Worm (Caenorhabditis elegans) whole organism, early embryonic: ENCODE measurements around the gene R04B5.5.

ENCODE experiments used
- F13C5.2 ChIP-seq: sonication (generic microtip); optimal IDR thresholded peaks from 2 replicates; lab custom pipeline; 2017; ENCODE audit warnings: mild to moderate bottlenecking, missing genetic modification characterization, inconsistent platforms, missing compliant biosample characterization
- ama-1 ChIP-seq: fragments of 150-350 bp; optimal IDR thresholded peaks from 2 replicates; lab custom pipeline; 2014
- ets-7 ChIP-seq: sonication (generic microtip); optimal IDR thresholded peaks from 2 replicates; lab custom pipeline; 2016; ENCODE audit warnings: missing genotype, missing genetic modification characterization, missing compliant biosample characterization
- flt-1 ChIP-seq: fragments of 200-800 bp; sonication (Bioruptor generic); IDR thresholded peaks from 2 replicates; pipeline ENCODE4 v1.3.6; 2022; ENCODE audit warnings: missing genetic modification characterization, missing compliant biosample characterization
- hmbx-1 ChIP-seq: sonication (generic microtip); optimal IDR thresholded peaks from 2 replicates; lab custom pipeline; 2016; ENCODE audit warnings: mild to moderate bottlenecking, missing genetic modification characterization, missing compliant biosample characterization
- hmg-4 ChIP-seq: fragments of 200-800 bp; sonication (Bioruptor generic); optimal IDR thresholded peaks from 2 replicates; lab custom pipeline; 2018; ENCODE audit warnings: mild to moderate bottlenecking, missing genetic modification characterization, missing compliant biosample characterization
- hnd-1 ChIP-seq: sonication (generic microtip); optimal IDR thresholded peaks from 2 replicates; lab custom pipeline; 2016; ENCODE audit warnings: missing genetic modification characterization, missing compliant biosample characterization
- pes-1 ChIP-seq: fragments of 200-800 bp; sonication (Bioruptor generic); IDR thresholded peaks from 2 replicates; pipeline ENCODE4 v1.3.6; 2022; ENCODE audit warnings: missing genetic modification reagents, missing genetic modification characterization, missing compliant biosample characterization
- scrt-1 ChIP-seq: fragments of 200-800 bp; sonication (Bioruptor generic); IDR thresholded peaks from 2 replicates; pipeline ENCODE4 v1.3.6; 2022; ENCODE audit warnings: missing genetic modification characterization, missing compliant biosample characterization
- sea-1 ChIP-seq: fragments of 200-800 bp; sonication (Bioruptor generic); conservative IDR thresholded peaks from 2 replicates; pipeline ENCODE4 v1.3.6; 2022; ENCODE audit warnings: missing genetic modification characterization, missing compliant biosample characterization
- tbx-11 ChIP-seq: fragments of 200-800 bp; sonication (Bioruptor generic); IDR thresholded peaks from 2 replicates; pipeline ENCODE4 v1.3.6; 2022; ENCODE audit warnings: missing genetic modification characterization, missing compliant biosample characterization
- tbx-37 ChIP-seq: fragments of 200-800 bp; sonication (Bioruptor generic); conservative IDR thresholded peaks from 2 replicates; pipeline ENCODE4 v1.3.6; 2022; ENCODE audit warnings: missing genetic modification reagents, missing genetic modification characterization, missing compliant biosample characterization
- tra-4 ChIP-seq: sonication (generic microtip); optimal IDR thresholded peaks from 2 replicates; lab custom pipeline; 2017; ENCODE audit warnings: missing genetic modification characterization, missing compliant biosample characterization

DNA sequence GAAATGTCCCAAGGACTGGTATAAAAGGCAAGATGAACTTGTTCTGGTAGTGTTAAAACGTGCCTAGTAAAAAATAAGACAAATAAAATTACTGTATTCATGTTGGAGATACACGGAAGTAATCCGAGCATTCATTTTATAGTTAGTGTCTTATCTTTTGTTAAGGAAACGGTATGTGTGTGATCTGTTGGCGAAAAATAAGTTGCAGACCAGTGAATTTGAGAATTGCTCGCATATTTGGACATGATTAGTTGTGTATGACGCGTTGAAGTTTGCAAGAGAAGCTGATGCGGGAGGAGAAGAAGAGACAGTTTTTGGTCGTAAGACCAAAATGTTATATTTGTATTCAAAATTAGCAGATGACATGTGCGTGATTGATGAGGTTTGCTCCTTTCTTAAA is 14.6 kb downstream of the R04B5.5 start, which contains the start of gene C08B6.14:
- TF ChIP-seq hnd-1 (tag; lab: Kevin White, UChicago): no peak
- TF ChIP-seq hmg-4 (GFP tag; lab: Kevin White, UChicago): no peak
- no peak for TF ChIP-seq ama-1 (lab: Kevin White, UChicago)
- TF ChIP-seq flt-1 (GFP tag; lab: Robert Waterston, UW): no peak
- no peak for TF ChIP-seq ets-7 (tag; lab: Kevin White, UChicago)
- TF ChIP-seq sea-1 (GFP tag; lab: Robert Waterston, UW): no peak
- TF ChIP-seq scrt-1 (GFP tag; lab: Robert Waterston, UW): no peak
- TF ChIP-seq F13C5.2: no peak
- TF ChIP-seq tra-4 (tag; lab: Kevin White, UChicago): no peak
- no peak for TF ChIP-seq tbx-11 (GFP tag; lab: Robert Waterston, UW)
- no peak for TF ChIP-seq hmbx-1 (tag; lab: Kevin White, UChicago)
- TF ChIP-seq tbx-37: no peak
- no peak for TF ChIP-seq pes-1 (GFP tag; lab: Robert Waterston, UW)
